Worm (Caenorhabditis elegans): ENCODE data around the gene nhr-189.

DNA sequence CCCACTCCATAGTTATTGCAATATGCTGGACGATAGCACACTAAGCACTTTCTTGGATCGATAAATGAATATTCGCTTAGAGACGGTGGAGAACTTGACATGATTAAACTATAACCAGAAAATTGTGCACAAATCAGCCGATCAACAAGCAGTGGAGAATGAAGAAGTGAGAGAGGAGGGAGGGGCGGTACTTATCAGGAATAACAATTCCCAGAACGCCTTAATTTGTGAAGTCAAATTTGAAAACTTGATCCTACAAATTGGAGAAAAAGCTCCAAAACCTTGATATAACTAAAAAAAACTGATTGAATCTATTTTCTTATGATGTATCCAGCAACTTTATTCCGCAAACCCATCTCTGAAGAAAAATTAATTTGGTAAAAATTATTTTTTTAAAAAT lies 18.2 kb upstream of the nhr-189 start, which contains the start of gene nhr-159:
- no peak for TF ChIP-seq him-1 (tag; optimal IDR thresholded peaks at IDR 0.05)
- TF ChIP-seq W03F9.2 (tag; optimal IDR thresholded peaks at IDR 0.05): no peak
- TF ChIP-seq dao-5 (tag; optimal IDR thresholded peaks at IDR 0.05): no peak

All from whole organism, L4/young adult.